Worm (Caenorhabditis elegans) whole organism, L4 larva: ENCODE measurements around the gene F46G11.2.

Experiments used
- F26F4.8 ChIP-seq: fragments of 200-800 bp; sonication (Bioruptor generic); conservative IDR thresholded peaks from 2 replicates; pipeline ENCODE4 v1.3.6; 2022; ENCODE audit warnings: missing genetic modification characterization, missing compliant biosample characterization
- F37D6.2 ChIP-seq: sonication (generic microtip); optimal IDR thresholded peaks from 2 replicates; lab custom pipeline; 2016; ENCODE audit warnings: mild to moderate bottlenecking, missing genetic modification characterization, missing compliant biosample characterization
- Y48G9A.11 ChIP-seq: fragments of 200-800 bp; sonication (Bioruptor generic); IDR thresholded peaks from 2 replicates; pipeline ENCODE4 v1.3.6; 2022; ENCODE audit warnings: missing genetic modification reagents, missing genetic modification characterization, missing compliant biosample characterization
- ZK337.2 ChIP-seq: fragments of 200-800 bp; sonication (Bioruptor generic); IDR thresholded peaks from 2 replicates; pipeline ENCODE4 v1.3.6; 2022; ENCODE audit warnings: missing genetic modification reagents, missing genetic modification characterization, missing compliant biosample characterization
- aha-1 ChIP-seq: fragments of 150-350 bp; peaks from one replicate; lab custom pipeline; 2014; ENCODE audit warnings: missing biosample characterization, missing genetic modification characterization
- aly-2 ChIP-seq: sonication (generic microtip); optimal IDR thresholded peaks from 2 replicates; lab custom pipeline; 2018; ENCODE audit warnings: missing biosample characterization, missing genetic modification characterization
- attf-4 ChIP-seq: sonication (generic microtip); optimal IDR thresholded peaks from 3 replicates; lab custom pipeline; 2017; ENCODE audit warnings: missing biosample characterization, missing genetic modification characterization
- ceh-28 ChIP-seq: fragments of 150-350 bp; optimal IDR thresholded peaks from 2 replicates; lab custom pipeline; 2014; ENCODE audit warnings: missing biosample characterization, missing genetic modification reagents, missing genetic modification characterization
- ceh-44 ChIP-seq: fragments of 200-800 bp; sonication (Bioruptor generic); IDR thresholded peaks from 2 replicates; pipeline ENCODE4 v1.3.6; 2022; ENCODE audit warnings: missing genetic modification reagents, missing genetic modification characterization, missing compliant biosample characterization
- daf-16 ChIP-seq, 3 experiments: sonication (generic microtip); optimal IDR thresholded peaks; 2 replicates each; lab custom pipeline; 2016 to 2017; ENCODE audit warnings: missing genetic modification characterization in 3 of 3, missing genetic modification reagents in 3 of 3, mild to moderate bottlenecking in 2 of 3, missing compliant biosample characterization in 2 of 3, missing biosample characterization in 1 of 3, moderate library complexity in 1 of 3
- dmd-6 ChIP-seq: fragments of 200-800 bp; sonication (Bioruptor generic); IDR thresholded peaks from 2 replicates; pipeline ENCODE4 v1.3.6; 2022; ENCODE audit warnings: missing genetic modification reagents, missing genetic modification characterization, missing compliant biosample characterization
- fos-1 ChIP-seq: fragments of 150-350 bp; optimal IDR thresholded peaks from 2 replicates; lab custom pipeline; 2014; ENCODE audit warnings: missing biosample characterization, missing genetic modification characterization
- hlh-11 ChIP-seq: fragments of 200-800 bp; sonication (Bioruptor generic); optimal IDR thresholded peaks from 2 replicates; lab custom pipeline; 2018; ENCODE audit warnings: mild to moderate bottlenecking, missing genetic modification characterization, missing compliant biosample characterization
- hlh-30 ChIP-seq: sonication (generic microtip); optimal IDR thresholded peaks from 2 replicates; lab custom pipeline; 2017; ENCODE audit warnings: antibody characterized with exemption, mild to moderate bottlenecking, missing genetic modification characterization, missing compliant biosample characterization; ENCODE audit not compliant: insufficient read depth
- hmg-1.1 ChIP-seq: fragments of 200-800 bp; sonication (Bioruptor generic); IDR thresholded peaks from 2 replicates; pipeline ENCODE4 v1.3.6; 2022; ENCODE audit warnings: missing genetic modification reagents, missing genetic modification characterization, missing compliant biosample characterization
- lin-1 ChIP-seq: fragments of 200-800 bp; sonication (Bioruptor generic); IDR thresholded peaks from 2 replicates; pipeline ENCODE4 v1.3.6; 2022; ENCODE audit warnings: missing genetic modification reagents, missing genetic modification characterization, missing compliant biosample characterization
- lsy-2 ChIP-seq, 2 experiments: fragments of 150-350 bp in 1 of 2; sonication (generic microtip) in 1 of 2; optimal IDR thresholded peaks; 2 replicates each; lab custom pipeline; 2014 to 2017; ENCODE audit warnings: missing biosample characterization in 2 of 2, missing genetic modification characterization in 2 of 2
- madf-9 ChIP-seq: fragments of 200-800 bp; sonication (Bioruptor generic); conservative IDR thresholded peaks from 2 replicates; pipeline ENCODE4 v1.3.6; 2022; ENCODE audit warnings: missing genetic modification reagents, missing genetic modification characterization, missing compliant biosample characterization
- mdl-1 ChIP-seq, 2 experiments: fragments of 150-350 bp in 1 of 2; sonication (generic microtip) in 1 of 2; optimal IDR thresholded peaks; 2 replicates each; lab custom pipeline; 2014 to 2017; ENCODE audit warnings: missing biosample characterization in 2 of 2, missing genetic modification characterization in 2 of 2
- mxl-3 ChIP-seq: fragments of 200-800 bp; sonication (Bioruptor generic); optimal IDR thresholded peaks from 2 replicates; lab custom pipeline; 2018; ENCODE audit warnings: mild to moderate bottlenecking, missing genetic modification characterization, missing compliant biosample characterization
- nhr-10 ChIP-seq: fragments of 150-350 bp; optimal IDR thresholded peaks from 2 replicates; lab custom pipeline; 2014; ENCODE audit warnings: missing biosample characterization, missing genetic modification characterization
- nhr-11 ChIP-seq: fragments of 150-350 bp; optimal IDR thresholded peaks from 2 replicates; lab custom pipeline; 2014; ENCODE audit warnings: missing biosample characterization, missing genetic modification characterization
- nhr-28 ChIP-seq: fragments of 150-350 bp; optimal IDR thresholded peaks from 2 replicates; lab custom pipeline; 2014; ENCODE audit warnings: missing biosample characterization, missing genetic modification characterization
- nhr-48 ChIP-seq: sonication (generic microtip); optimal IDR thresholded peaks from 2 replicates; lab custom pipeline; 2016; ENCODE audit warnings: mild to moderate bottlenecking, missing genetic modification characterization, missing compliant biosample characterization
- saeg-2 ChIP-seq: fragments of 200-800 bp; sonication (Bioruptor generic); IDR thresholded peaks from 2 replicates; pipeline ENCODE4 v1.3.6; 2022; ENCODE audit warnings: missing genetic modification reagents, missing genetic modification characterization, missing compliant biosample characterization
- tra-1 ChIP-seq: fragments of 200-800 bp; sonication (Bioruptor generic); IDR thresholded peaks from 2 replicates; pipeline ENCODE4 v1.3.6; 2022; ENCODE audit warnings: missing genetic modification reagents, missing genetic modification characterization, missing compliant biosample characterization
- unc-39 ChIP-seq: sonication (generic microtip); optimal IDR thresholded peaks from 2 replicates; lab custom pipeline; 2017; ENCODE audit warnings: missing biosample characterization, missing genetic modification characterization
- unc-62 ChIP-seq, 3 experiments: fragments of 150-350 bp in 1 of 3; sonication (generic microtip); optimal IDR thresholded peaks in 2 of 3; peaks in 1 of 3; 1 replicate in 1 of 3; 2 replicates in 2 of 3; lab custom pipeline; 2014 to 2017; ENCODE audit warnings: missing biosample characterization in 3 of 3, missing genetic modification characterization in 3 of 3, missing genetic modification reagents in 3 of 3, missing genotype in 1 of 3
- zfp-3 ChIP-seq: fragments of 200-800 bp; sonication (Bioruptor generic); conservative IDR thresholded peaks from 2 replicates; pipeline ENCODE4 v1.3.6; 2022; ENCODE audit warnings: missing genetic modification reagents, missing genetic modification characterization, missing compliant biosample characterization
- ztf-11 ChIP-seq: fragments of 150-350 bp; optimal IDR thresholded peaks from 2 replicates; lab custom pipeline; 2014; ENCODE audit warnings: missing biosample characterization, missing genetic modification characterization

The F46G11.2 gene

DNA sequence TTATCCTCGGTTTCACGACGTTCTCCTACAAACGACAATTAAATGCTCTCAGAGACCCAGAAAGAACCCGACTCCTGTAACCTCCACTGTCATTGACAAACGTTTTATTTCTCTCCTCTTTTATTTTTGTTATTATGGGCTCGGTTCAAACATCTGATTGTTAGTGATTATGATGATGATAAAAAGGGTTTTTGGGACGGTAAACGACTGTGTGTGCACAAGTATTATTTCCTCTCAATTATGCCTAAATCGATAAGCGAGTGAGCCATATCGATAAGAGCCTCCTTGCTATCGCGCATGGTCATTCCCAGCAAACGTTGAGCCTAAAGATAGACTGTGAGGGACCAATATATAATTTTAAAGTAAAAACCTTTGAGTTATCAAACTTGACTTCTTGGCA lies 43.9 kb downstream of the F46G11.2 start (continued):
- TF ChIP-seq fos-1 (tag; lab: Kevin White, UChicago) (no peak), ceh-44 (no peak), zfp-3 (GFP tag; lab: Robert Waterston, UW) (no peak)
- TF ChIP-seq, all 104 proteins: peak for 4

DNA sequence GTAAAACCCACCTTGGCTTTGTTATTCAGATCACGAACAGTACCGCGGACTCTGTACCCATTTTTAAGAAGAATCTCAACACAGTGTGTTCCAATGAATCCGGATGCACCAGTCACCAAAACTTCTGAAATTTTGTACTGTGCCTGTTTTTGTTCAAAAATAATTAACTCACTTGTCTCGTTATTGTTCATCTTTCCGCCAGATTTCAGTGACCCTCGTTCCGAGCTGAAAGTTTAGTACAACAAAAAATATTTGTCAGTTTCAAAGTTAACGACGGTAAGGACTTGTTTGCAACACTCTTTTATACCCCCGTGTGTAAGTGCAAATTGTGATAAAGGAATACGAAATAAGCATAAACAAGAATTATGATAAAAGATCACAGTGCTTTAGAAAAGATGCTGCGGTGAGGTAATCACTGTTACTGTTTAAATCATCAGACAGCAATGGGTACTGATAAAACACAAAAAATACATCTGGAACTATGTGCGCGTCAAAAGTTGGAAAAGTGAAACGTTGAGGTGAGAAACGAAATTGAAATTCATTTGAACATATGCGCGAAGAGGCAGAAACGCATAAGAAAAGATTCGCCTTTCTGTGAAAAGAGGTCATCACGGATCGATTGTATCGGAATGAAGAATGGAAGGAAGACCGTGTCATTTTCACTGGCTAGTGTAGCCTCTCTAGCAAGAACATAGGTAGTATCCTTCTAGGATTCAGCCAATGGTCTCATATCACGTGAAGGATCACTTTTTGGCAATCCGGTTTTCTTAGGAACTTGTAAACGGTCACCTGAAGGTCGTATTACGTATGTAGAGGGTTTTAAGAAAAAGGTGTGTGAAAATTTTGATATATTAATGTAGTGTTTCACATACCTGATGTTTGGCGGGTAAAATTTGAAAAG lies 46.9 kb downstream of the F46G11.2 start, which contains the start of gene F13D11.4:
F13D11.4 (minus strand) TSS at position 225 of the 901 bp plus-strand sequence.
- peak; percentile 22 for TF ChIP-seq mxl-3 (GFP tag; lab: Kevin White, UChicago)
- no peak for TF ChIP-seq lin-1 (GFP tag; lab: Robert Waterston, UW)
- TF ChIP-seq Y48G9A.11 (GFP tag; lab: Robert Waterston, UW) = no peak
- TF ChIP-seq ztf-11 (tag; lab: Kevin White, UChicago) = no peak
- TF ChIP-seq hmg-1.1 = no peak
- TF ChIP-seq aly-2 (tag; lab: Kevin White, UChicago) = no peak
- no peak for TF ChIP-seq nhr-10 (tag; lab: Kevin White, UChicago)
- peak in 1 of 2 experiments; percentile 80 for TF ChIP-seq unc-62 (GFP tag; optimal IDR thresholded peaks at IDR 0.05 in 1 of 2; lab: Kevin White, UChicago)
- TF ChIP-seq unc-62 (tag; optimal IDR thresholded peaks at IDR 0.05; lab: Kevin White, UChicago) = no peak
- no peak for TF ChIP-seq tra-1 (GFP tag; lab: Robert Waterston, UW)
- no peak for TF ChIP-seq daf-16 (GFP tag; optimal IDR thresholded peaks at IDR 0.05; lab: Kevin White, UChicago)
- TF ChIP-seq daf-16 (tag; optimal IDR thresholded peaks at IDR 0.05; lab: Kevin White, UChicago) = peak; percentile 95
- TF ChIP-seq nhr-28 = peak; percentile 49
- peak; percentile 50 for TF ChIP-seq hlh-11 (tag; lab: Kevin White, UChicago)
- TF ChIP-seq mdl-1 (tag; optimal IDR thresholded peaks at IDR 0.05; lab: Kevin White, UChicago) = peak in 1 of 2 experiments; percentile 10
- TF ChIP-seq saeg-2 (GFP tag; lab: Robert Waterston, UW) = no peak

DNA sequence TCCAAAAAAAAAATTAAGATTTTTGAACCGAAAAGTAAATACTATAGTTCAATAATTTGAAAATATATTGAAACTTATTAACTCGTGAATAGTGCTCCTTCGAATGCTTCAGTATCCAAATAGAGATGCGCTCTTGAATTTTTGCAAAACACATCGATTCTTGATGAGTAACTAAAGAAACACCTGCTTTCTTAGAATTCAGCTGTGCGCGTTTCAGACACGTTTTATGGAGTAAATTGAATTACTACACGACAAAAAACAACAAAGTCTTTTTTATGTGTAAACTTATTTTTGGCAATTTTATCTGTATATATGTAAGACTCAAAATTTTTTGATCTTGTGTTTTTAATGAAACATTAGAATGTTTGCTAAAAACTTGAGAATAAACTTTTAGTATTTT lies 48.6 kb downstream of the F46G11.2 start:
- TF ChIP-seq ZK337.2 (GFP tag; lab: Robert Waterston, UW) (no peak), mdl-1 (tag; optimal IDR thresholded peaks at IDR 0.05; lab: Kevin White, UChicago) (no peak), F26F4.8 (GFP tag; lab: Robert Waterston, UW) (no peak), F37D6.2 (no peak)

DNA sequence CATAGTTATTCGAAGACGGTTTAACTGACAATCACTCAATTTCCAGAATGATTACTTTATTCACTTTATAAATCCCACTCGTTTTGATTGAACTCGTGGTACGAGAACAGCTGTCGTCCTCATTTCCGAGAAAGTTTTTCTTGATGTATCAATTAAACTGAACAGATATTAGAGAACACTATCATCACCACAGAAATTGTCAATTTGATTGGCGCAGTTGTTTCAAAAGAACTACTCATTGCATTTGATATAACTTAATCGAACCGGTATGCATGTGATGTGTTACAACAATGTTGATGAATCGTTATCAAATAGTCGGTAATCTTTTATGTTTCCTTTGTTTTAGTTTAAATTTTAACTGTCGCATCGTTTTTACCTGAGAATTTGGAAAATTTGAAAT lies 49.1 kb downstream of the F46G11.2 start:
- TF ChIP-seq hlh-30 (tag; lab: Kevin White, UChicago) (peak; percentile 61), unc-39 (tag; lab: Kevin White, UChicago) (no peak), aha-1 (tag; lab: Kevin White, UChicago) (peak; percentile 60), daf-16 (GFP tag; optimal IDR thresholded peaks at IDR 0.05; lab: Kevin White, UChicago) (peak in 1 of 2 experiments; percentile 58), daf-16 (tag; optimal IDR thresholded peaks at IDR 0.05; lab: Kevin White, UChicago) (no peak), nhr-28 (peak; percentile 51), mdl-1 (tag; optimal IDR thresholded peaks at IDR 0.05; lab: Kevin White, UChicago) (peak in 1 of 2 experiments; percentile 12), hlh-11 (tag; lab: Kevin White, UChicago) (peak; percentile 67), unc-62 (GFP tag; optimal IDR thresholded peaks at IDR 0.05 in 1 of 2; lab: Kevin White, UChicago) (peak in 1 of 2 experiments; percentile 97), unc-62 (tag; optimal IDR thresholded peaks at IDR 0.05; lab: Kevin White, UChicago) (no peak), mxl-3 (GFP tag; lab: Kevin White, UChicago) (peak; percentile 27), nhr-11 (tag; lab: Kevin White, UChicago) (peak; percentile 63), lsy-2 (tag; optimal IDR thresholded peaks at IDR 0.05; lab: Kevin White, UChicago) (peak in 1 of 2 experiments; percentile 50), attf-4 (no peak), ceh-44 (no peak), dmd-6 (GFP tag; lab: Robert Waterston, UW) (peak; percentile 31; the same call in 1 of the 2 replicates)

DNA sequence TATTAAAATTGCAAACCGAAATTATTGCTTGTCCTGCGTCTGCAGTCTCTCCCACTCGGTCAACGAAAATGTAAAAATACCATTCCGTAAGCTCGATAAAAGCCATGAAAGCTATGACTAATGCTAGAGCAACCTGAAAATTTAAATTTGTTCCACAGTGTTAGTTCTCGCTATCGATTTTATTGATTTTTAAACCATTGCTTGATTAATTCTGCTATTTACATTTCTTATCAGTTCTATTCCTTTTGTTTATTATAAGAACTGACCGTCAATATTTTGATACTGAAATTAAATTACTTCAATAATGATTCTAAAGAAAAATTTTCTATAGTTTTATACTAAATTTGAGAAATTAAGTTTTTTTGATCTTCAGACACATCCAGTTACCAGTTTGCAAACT lies 51.2 kb downstream of the F46G11.2 start:
- no peak for TF ChIP-seq nhr-48 (tag; lab: Kevin White, UChicago)
- TF ChIP-seq ceh-28 (tag; lab: Kevin White, UChicago) = peak; percentile 56
- no peak for TF ChIP-seq daf-16 (GFP tag; optimal IDR thresholded peaks at IDR 0.05; lab: Kevin White, UChicago)
- peak; percentile 81 for TF ChIP-seq daf-16 (tag; optimal IDR thresholded peaks at IDR 0.05; lab: Kevin White, UChicago)
- TF ChIP-seq unc-62 (GFP tag; optimal IDR thresholded peaks at IDR 0.05 in 1 of 2; lab: Kevin White, UChicago) = peak in 1 of 2 experiments; percentile 15
- TF ChIP-seq unc-62 (tag; optimal IDR thresholded peaks at IDR 0.05; lab: Kevin White, UChicago) = no peak
- no peak for TF ChIP-seq madf-9 (GFP tag; lab: Robert Waterston, UW)
